Worm (Caenorhabditis elegans): ENCODE results near the gene ncx-7.

The ncx-7 gene

ce11 chrIII:9703747-9704605, 16.1 kb downstream of the ncx-7 start (continued):
- TF ChIP-seq efl-1 (optimal IDR thresholded peaks at IDR 0.05) (no peak), efl-1 (GFP tag; optimal IDR thresholded peaks at IDR 0.05 in 1 of 2) (peak in 1 of 2 experiments; percentile 61), zag-1 (tag; optimal IDR thresholded peaks at IDR 0.05) (no peak), unc-62 (GFP tag; optimal IDR thresholded peaks at IDR 0.05) (no peak), C16A3.4 (tag; optimal IDR thresholded peaks at IDR 0.05) (no peak), Y116A8C.19 (tag; optimal IDR thresholded peaks at IDR 0.05; ENCODE audit: borderline replicate concordance) (no peak), fkh-8 (tag; optimal IDR thresholded peaks at IDR 0.05) (peak; percentile 82), fkh-10 (GFP tag; optimal IDR thresholded peaks at IDR 0.05) (peak; percentile 38), isw-1 (GFP tag; IDR thresholded peaks at IDR 0.05) (no peak; the same call in 1 of the 2 replicates), lir-3 (tag; optimal IDR thresholded peaks at IDR 0.05; ENCODE audit: poor library complexity) (no peak), tlp-1 (tag; optimal IDR thresholded peaks at IDR 0.05) (no peak), xbp-1 (tag; optimal IDR thresholded peaks at IDR 0.05) (peak; percentile 7), irx-1 (tag; optimal IDR thresholded peaks at IDR 0.05) (no peak), nhr-76 (tag; optimal IDR thresholded peaks at IDR 0.05) (no peak), swsn-7 (tag; optimal IDR thresholded peaks at IDR 0.05) (peak; percentile 45), fkh-4 (tag; optimal IDR thresholded peaks at IDR 0.05; ENCODE audit: borderline replicate concordance) (no peak), nhr-12 (tag; optimal IDR thresholded peaks at IDR 0.05) (no peak), nhr-237 (tag; optimal IDR thresholded peaks at IDR 0.05) (no peak)

- TF ChIP-seq skn-1 (tag; optimal IDR thresholded peaks at IDR 0.05) (no peak), nhr-85 (tag) (no peak), nhr-11 (tag; optimal IDR thresholded peaks at IDR 0.05) (no peak), blmp-1 (tag; optimal IDR thresholded peaks at IDR 0.05) (peak; percentile 49), C16A3.4 (tag; optimal IDR thresholded peaks at IDR 0.05) (no peak), pqm-1 (tag; optimal IDR thresholded peaks at IDR 0.05) (no peak), vab-15 (tag; optimal IDR thresholded peaks at IDR 0.05) (no peak), hpl-2 (GFP tag; optimal IDR thresholded peaks at IDR 0.05) (no peak), nhr-12 (tag; optimal IDR thresholded peaks at IDR 0.05) (no peak), ceh-63 (GFP tag; optimal IDR thresholded peaks at IDR 0.05) (no peak), hlh-4 (tag; optimal IDR thresholded peaks at IDR 0.05) (no peak), unc-62 (GFP tag; optimal IDR thresholded peaks at IDR 0.05) (no peak), nhr-19 (GFP tag; conservative IDR thresholded peaks at IDR 0.05) (no peak), mep-1 (tag; optimal IDR thresholded peaks at IDR 0.05) (peak; percentile 40), jun-1 (tag; optimal IDR thresholded peaks at IDR 0.05) (no peak), lin-14 (GFP tag; optimal IDR thresholded peaks at IDR 0.05) (peak; percentile 51), ceh-82 (tag; optimal IDR thresholded peaks at IDR 0.05) (peak in 2 of 3 experiments; percentile 13 to 18), dpl-1 (GFP tag; optimal IDR thresholded peaks at IDR 0.05) (no peak), pax-3 (tag; optimal IDR thresholded peaks at IDR 0.05) (no peak), unc-86 (tag; optimal IDR thresholded peaks at IDR 0.05) (no peak), snu-23 (GFP tag; optimal IDR thresholded peaks at IDR 0.05) (no peak), tlp-1 (tag; optimal IDR thresholded peaks at IDR 0.05) (no peak), zag-1 (tag; optimal IDR thresholded peaks at IDR 0.05) (no peak), mab-9 (GFP tag; IDR thresholded peaks at IDR 0.05) (no peak), lin-39 (tag; optimal IDR thresholded peaks at IDR 0.05) (no peak), F16B12.6 (tag; optimal IDR thresholded peaks at IDR 0.05) (no peak), mdl-1 (tag; optimal IDR thresholded peaks at IDR 0.05) (no peak), fkh-8 (tag; optimal IDR thresholded peaks at IDR 0.05) (peak; percentile 49), swsn-7 (tag; optimal IDR thresholded peaks at IDR 0.05) (no peak)
Measured at ce11 chrIII:9702665-9703252, 17.3 kb downstream of the ncx-7 start.
